Worm (Caenorhabditis elegans): ENCODE results near the gene clec-34.
A peak's percentile ranks its signal among the peaks of the same experiment; 100 is the strongest.

DNA sequence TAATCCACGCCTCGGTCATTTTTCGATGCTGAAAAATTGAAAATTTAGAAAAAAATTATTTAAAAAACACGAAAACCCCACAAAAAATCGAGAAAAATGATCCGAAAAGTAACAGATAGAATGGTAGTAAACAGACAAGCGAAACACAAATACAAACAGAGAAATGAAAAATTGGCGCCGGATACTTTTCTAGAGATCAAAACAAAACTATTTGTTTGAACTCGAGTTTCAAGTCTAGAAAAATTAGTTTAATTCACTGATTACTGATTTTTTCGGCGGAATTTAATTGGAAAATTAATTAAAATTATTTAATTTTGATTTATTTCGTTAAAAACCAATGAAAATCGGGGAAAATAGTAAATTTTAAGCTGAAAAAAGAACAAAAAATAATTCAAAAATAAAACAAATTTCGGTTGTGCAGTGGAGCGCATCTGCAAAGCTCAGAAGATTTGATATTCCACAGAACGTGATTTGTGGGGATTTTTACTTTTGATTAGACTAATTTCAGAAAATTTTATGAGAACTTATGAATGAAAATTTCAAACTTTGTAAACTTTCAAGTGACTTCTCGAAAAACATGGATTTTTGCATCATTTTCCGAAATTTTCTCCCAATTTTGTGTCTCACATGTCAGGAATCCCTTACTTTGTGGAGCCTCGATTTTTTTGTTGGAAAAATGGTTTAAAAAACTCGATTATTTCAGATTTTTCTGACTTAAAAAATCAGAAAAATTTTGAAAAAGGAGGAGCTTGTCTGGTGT lies 10.8 kb downstream of the clec-34 start, which contains the start of gene gyg-2:
- TF ChIP-seq ceh-40 (GFP tag; IDR thresholded peaks at IDR 0.05), result no peak
- no peak for TF ChIP-seq Y79H2A.3 (GFP tag; conservative IDR thresholded peaks at IDR 0.05)
- TF ChIP-seq lsy-27 (tag; optimal IDR thresholded peaks at IDR 0.05; ENCODE audit: borderline replicate concordance, insufficient read depth), result no peak
- TF ChIP-seq snpc-1.1 (tag; optimal IDR thresholded peaks at IDR 0.05; ENCODE audit: insufficient read depth), result peak; percentile 2
- TF ChIP-seq ama-1 (optimal IDR thresholded peaks at IDR 0.05), result no peak
- TF ChIP-seq ama-1 (GFP tag; optimal IDR thresholded peaks at IDR 0.05), result no peak
- TF ChIP-seq dpl-1 (GFP tag; optimal IDR thresholded peaks at IDR 0.05), result peak; percentile 55
